Worm (Caenorhabditis elegans): ENCODE results near the gene nhr-238.

DNA sequence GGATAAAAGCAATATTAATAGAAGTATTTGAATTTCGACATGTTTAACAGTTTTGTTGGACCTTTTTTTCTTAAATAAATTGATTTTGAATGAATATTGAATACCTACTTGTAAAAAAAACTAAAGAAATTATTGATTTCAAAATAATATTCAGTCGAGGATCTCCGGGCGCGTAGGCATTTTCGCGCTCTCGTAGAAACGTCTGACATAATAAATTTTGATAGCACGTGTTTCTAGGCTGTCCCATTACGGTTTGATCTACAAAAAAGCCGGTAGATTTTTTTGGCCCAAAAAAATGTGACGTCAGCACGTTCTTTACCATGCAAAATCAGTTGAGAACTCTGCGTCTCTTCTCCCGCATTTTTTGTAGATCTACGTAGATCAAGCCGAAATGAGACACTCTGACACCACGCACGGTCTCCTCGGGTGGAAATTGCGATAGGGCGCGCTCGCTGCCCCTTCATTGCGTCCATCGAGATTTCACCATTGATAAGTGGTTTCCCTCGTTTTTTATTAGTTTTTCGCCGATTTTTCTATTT lies 34.6 kb downstream of the nhr-238 start:
- TF ChIP-seq him-1 (tag; optimal IDR thresholded peaks at IDR 0.05) (no peak), dao-5 (tag; optimal IDR thresholded peaks at IDR 0.05) (no peak)

Data from whole organism, L4/young adult.